Worm (Caenorhabditis elegans) whole organism, L3 larva: ENCODE data around the gene bus-18.

ENCODE experiments used
- elt-1 ChIP-seq: fragments of 150-350 bp; optimal IDR thresholded peaks from 2 replicates; lab custom pipeline; 2014; ENCODE audit warnings: missing biosample characterization, missing genetic modification characterization
- snpc-4 ChIP-seq: fragments of 150-350 bp; optimal IDR thresholded peaks from 2 replicates; lab custom pipeline; 2014; ENCODE audit warnings: missing biosample characterization, missing genetic modification characterization
- zag-1 ChIP-seq: fragments of 150-350 bp; optimal IDR thresholded peaks from 2 replicates; lab custom pipeline; 2014; ENCODE audit warnings: missing biosample characterization, missing genetic modification characterization

DNA sequence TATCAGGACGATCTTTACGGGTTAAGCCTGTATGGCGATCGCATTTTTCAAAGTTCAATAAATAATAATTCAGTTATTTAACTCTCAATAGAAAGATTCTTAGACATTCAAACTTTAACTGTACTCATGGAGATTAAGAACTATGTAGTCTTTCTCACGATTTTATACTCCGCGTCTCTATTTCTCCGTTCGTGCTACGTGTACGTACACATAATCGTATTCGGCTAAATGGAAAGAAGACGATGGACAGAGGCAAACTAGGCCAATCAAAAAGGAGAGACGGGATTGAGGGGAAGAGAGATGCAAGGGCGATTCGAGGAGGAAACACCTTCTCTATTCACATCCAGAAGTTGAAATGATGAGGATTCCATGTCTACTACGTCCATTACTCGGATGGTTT, at the start of gene bus-18:
- TF ChIP-seq zag-1 (tag; lab: Kevin White, UChicago) (no peak), snpc-4 (no peak), elt-1 (tag; lab: Kevin White, UChicago) (no peak)
